Fruit fly (Drosophila melanogaster) whole organism, pupa: ENCODE data around the gene PGAP2.

ENCODE experiments used
- CG10348 ChIP-seq: fragments of 200-800 bp; sonication (Bioruptor generic); IDR thresholded peaks from 2 replicates; pipeline ENCODE4 v1.3.6; 2022; ENCODE audit warnings: missing biosample characterization, missing genetic modification characterization
- CG12605 ChIP-seq: fragments of 200-800 bp; sonication (Bioruptor generic); IDR thresholded peaks from 2 replicates; pipeline ENCODE4 v1.3.6; 2022; ENCODE audit warnings: missing biosample characterization, missing genetic modification characterization
- CG13204 ChIP-seq: fragments of 200-800 bp; sonication (Bioruptor generic); optimal IDR thresholded peaks from 2 replicates; lab custom pipeline; 2018; ENCODE audit warnings: missing biosample characterization, mild to moderate bottlenecking, missing genetic modification characterization, moderate library complexity
- CG14655 ChIP-seq: fragments of 200-800 bp; sonication (Bioruptor generic); optimal IDR thresholded peaks from 3 replicates; lab custom pipeline; 2017; ENCODE audit warnings: mild to moderate bottlenecking, missing biosample characterization, missing genetic modification reagents, missing genetic modification characterization
- CG15710 ChIP-seq: fragments of 200-800 bp; sonication (Bioruptor generic); optimal IDR thresholded peaks from 2 replicates; lab custom pipeline; 2018; ENCODE audit warnings: missing biosample characterization, mild to moderate bottlenecking, missing genetic modification characterization, moderate library complexity
- CG17806 ChIP-seq: fragments of 200-800 bp; sonication (Bioruptor generic); optimal IDR thresholded peaks from 2 replicates; lab custom pipeline; 2018; ENCODE audit warnings: missing biosample characterization, mild to moderate bottlenecking, missing genetic modification characterization, moderate library complexity
- CG32121 ChIP-seq: fragments of 200-800 bp; sonication (Bioruptor generic); IDR thresholded peaks from 2 replicates; pipeline ENCODE4 v1.3.6; 2022; ENCODE audit warnings: missing biosample characterization, missing genetic modification characterization
- CG34367 ChIP-seq: fragments of 200-800 bp; sonication (Bioruptor generic); optimal IDR thresholded peaks from 2 replicates; lab custom pipeline; 2018; ENCODE audit warnings: missing biosample characterization, mild to moderate bottlenecking, missing genetic modification characterization
- CG4496 ChIP-seq: fragments of 200-800 bp; sonication (Bioruptor generic); IDR thresholded peaks from 3 replicates; pipeline ENCODE4 v1.3.6; 2022; ENCODE audit warnings: missing biosample characterization, missing genetic modification characterization
- CG8159 ChIP-seq: fragments of 200-800 bp; sonication (Bioruptor generic); optimal IDR thresholded peaks from 3 replicates; lab custom pipeline; 2018; ENCODE audit warnings: missing biosample characterization, mild to moderate bottlenecking, missing genetic modification characterization, moderate library complexity
- CG8301 ChIP-seq: fragments of 200-800 bp; sonication (Bioruptor generic); optimal IDR thresholded peaks from 2 replicates; lab custom pipeline; 2018; ENCODE audit warnings: missing biosample characterization, mild to moderate bottlenecking, missing genetic modification characterization
- CG9948 ChIP-seq: fragments of 200-800 bp; sonication (Bioruptor generic); optimal IDR thresholded peaks from 2 replicates; lab custom pipeline; 2018; ENCODE audit warnings: missing biosample characterization, mild to moderate bottlenecking, missing genetic modification characterization, moderate library complexity
- D1 ChIP-seq: fragments of 200-800 bp; sonication (Bioruptor generic); optimal IDR thresholded peaks from 2 replicates; lab custom pipeline; 2018; ENCODE audit warnings: missing biosample characterization, mild to moderate bottlenecking, missing genetic modification characterization, moderate library complexity
- EcR ChIP-seq: fragments of 200-800 bp; sonication (Bioruptor generic); optimal IDR thresholded peaks from 3 replicates; lab custom pipeline; 2019; ENCODE audit warnings: missing biosample characterization, missing genetic modification characterization, mild to moderate bottlenecking, moderate library complexity, missing genetic modification reagents
- Ets98B ChIP-seq: fragments of 200-800 bp; sonication (Bioruptor generic); IDR thresholded peaks from 2 replicates; pipeline ENCODE4 v1.3.6; 2022; ENCODE audit warnings: missing biosample characterization, missing genetic modification characterization
- Pif1A ChIP-seq: fragments of 200-800 bp; sonication (Bioruptor generic); optimal IDR thresholded peaks from 3 replicates; lab custom pipeline; 2016; ENCODE audit warnings: missing biosample characterization, missing genetic modification characterization
- Pif1B ChIP-seq: fragments of 200-800 bp; sonication (Bioruptor generic); optimal IDR thresholded peaks from 3 replicates; lab custom pipeline; 2016; ENCODE audit warnings: missing biosample characterization, missing genetic modification characterization
- Snoo ChIP-seq: fragments of 200-800 bp; sonication (Bioruptor generic); optimal IDR thresholded peaks from 3 replicates; lab custom pipeline; 2017; ENCODE audit warnings: missing biosample characterization, mild to moderate bottlenecking, missing genetic modification characterization, inconsistent platforms
- fd96Ca ChIP-seq: fragments of 200-800 bp; sonication (Bioruptor generic); IDR thresholded peaks from 3 replicates; pipeline ENCODE4 v1.3.6; 2022; ENCODE audit warnings: missing biosample characterization, missing genetic modification characterization
- gl ChIP-seq: fragments of 200-800 bp; sonication (Bioruptor generic); optimal IDR thresholded peaks from 2 replicates; lab custom pipeline; 2018; ENCODE audit warnings: missing biosample characterization, mild to moderate bottlenecking, missing genetic modification characterization
- rn ChIP-seq: fragments of 200-800 bp; sonication (Bioruptor generic); IDR thresholded peaks from 2 replicates; pipeline ENCODE4 v1.3.6; 2022; ENCODE audit warnings: missing biosample characterization, missing genetic modification characterization

PGAP2 gene

DNA sequence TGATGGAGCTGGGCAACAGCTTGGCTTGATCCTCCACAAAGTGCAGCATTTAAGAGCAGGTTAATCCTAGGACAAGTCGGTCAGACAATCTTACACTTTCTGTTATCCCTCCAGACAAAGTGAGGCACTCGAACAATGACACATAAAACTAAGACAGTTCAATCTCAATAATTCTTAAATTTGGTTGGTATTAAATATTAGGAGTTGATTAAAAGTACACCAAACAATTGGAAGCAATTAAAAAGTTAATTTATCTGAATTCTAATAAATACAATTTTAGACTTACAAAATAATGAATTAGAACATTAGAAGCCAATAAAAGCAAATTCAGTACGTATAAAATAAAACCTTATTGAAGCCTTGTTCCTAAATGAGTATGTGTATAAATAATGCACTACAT lies 1.5 kb downstream of the PGAP2 start, which contains the start of gene CG15880:
Gene CG15880 (minus strand): TSS at position 101 of the 400 bp plus-strand sequence.
- TF ChIP-seq Pif1B (GFP tag; lab: Kevin White, UChicago) (no peak), CG32121 (GFP tag; lab: Robert Waterston, UW) (no peak), CG8159 (tag; lab: Kevin White, UChicago) (no peak), gl (tag; lab: Kevin White, UChicago) (no peak), CG4496 (no peak), CG14655 (GFP tag; lab: Kevin White, UChicago) (no peak), Pif1A (GFP tag; lab: Kevin White, UChicago) (no peak), CG34367 (tag; lab: Kevin White, UChicago) (no peak), Ets98B (GFP tag; lab: Robert Waterston, UW) (no peak), rn (no peak), CG9948 (tag; lab: Kevin White, UChicago) (no peak), CG17806 (tag; lab: Kevin White, UChicago) (no peak), EcR (no peak), CG12605 (GFP tag; lab: Robert Waterston, UW) (no peak), CG10348 (GFP tag; lab: Robert Waterston, UW) (no peak), CG8301 (tag; lab: Kevin White, UChicago) (no peak)

DNA sequence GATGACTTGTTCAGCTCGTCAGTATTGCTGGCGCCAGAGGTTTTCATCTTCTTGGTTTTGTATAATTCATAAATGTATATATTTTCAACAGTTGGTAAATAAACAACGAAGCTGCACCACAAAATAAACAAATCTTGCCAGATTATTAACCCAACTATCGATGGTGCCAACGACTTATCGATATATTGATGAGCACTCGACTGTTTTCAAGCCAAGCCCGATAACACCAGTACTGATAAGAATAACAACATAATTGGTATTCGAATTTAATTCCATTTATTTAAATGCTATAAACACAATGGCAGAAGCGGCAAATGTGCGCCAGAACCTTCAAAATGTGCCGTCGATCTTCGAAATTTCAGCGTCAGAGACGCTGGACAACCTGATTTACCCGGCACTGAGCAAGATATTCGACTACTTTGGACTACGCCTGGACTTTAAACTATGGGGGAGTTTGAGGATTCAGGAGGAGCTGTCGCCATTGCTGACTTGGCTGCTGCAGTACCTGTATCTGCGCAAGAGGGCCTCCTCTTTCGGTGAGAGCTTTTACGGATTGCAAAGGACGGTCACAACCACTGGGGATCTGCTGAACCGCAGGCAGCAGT lies 3.4 kb downstream of the PGAP2 start, which contains the start of the genes Saf6 and Pex12:
Gene Saf6 (minus strand): TSS at position 166 of the 605 bp plus-strand sequence.
Gene Pex12 (plus strand): TSS at position 209 of the 605 bp plus-strand sequence.
- TF ChIP-seq Snoo (tag; lab: Kevin White, UChicago) (no peak), gl (tag; lab: Kevin White, UChicago) (peak; percentile 2)

DNA sequence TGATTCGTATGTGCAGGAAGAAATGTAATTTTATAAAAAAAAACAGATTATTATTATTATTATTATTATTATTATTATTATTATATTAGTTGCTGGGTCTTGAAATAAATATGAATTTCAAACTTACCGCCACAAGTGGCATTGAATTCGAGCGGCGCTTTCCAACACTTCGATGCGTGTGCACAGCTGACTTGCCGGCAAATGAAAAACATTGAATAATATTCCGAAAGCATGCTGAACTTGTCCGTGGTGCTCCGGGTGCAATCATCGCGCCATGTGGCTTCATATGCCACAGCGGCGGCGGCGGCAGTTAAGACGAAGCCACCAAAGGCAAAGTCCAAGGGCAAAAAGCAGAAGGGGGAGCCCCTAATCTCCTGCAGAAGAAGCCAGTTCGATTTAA lies 7.9 kb downstream of the PGAP2 start, which contains the start of gene Dbp21E2:
Gene Dbp21E2 (plus strand): TSS at position 180 of the 400 bp plus-strand sequence.
- TF ChIP-seq CG32121 (GFP tag; lab: Robert Waterston, UW), result no peak
- no peak for TF ChIP-seq Ets98B (GFP tag; lab: Robert Waterston, UW)
- no peak for TF ChIP-seq CG14655 (GFP tag; lab: Kevin White, UChicago)
- TF ChIP-seq CG10348 (GFP tag; lab: Robert Waterston, UW), result no peak
- TF ChIP-seq CG17806 (tag; lab: Kevin White, UChicago), result no peak
- no peak for TF ChIP-seq CG12605 (GFP tag; lab: Robert Waterston, UW)
- TF ChIP-seq CG13204 (GFP tag; lab: Kevin White, UChicago), result no peak
- TF ChIP-seq fd96Ca (GFP tag; lab: Robert Waterston, UW), result no peak
- TF ChIP-seq CG34367 (tag; lab: Kevin White, UChicago), result no peak
- TF ChIP-seq gl (tag; lab: Kevin White, UChicago), result no peak
- no peak for TF ChIP-seq D1 (tag; lab: Kevin White, UChicago)
- no peak for TF ChIP-seq rn
- TF ChIP-seq Pif1A (GFP tag; lab: Kevin White, UChicago), result no peak
- TF ChIP-seq Pif1B (GFP tag; lab: Kevin White, UChicago), result no peak
- no peak for TF ChIP-seq EcR
- no peak for TF ChIP-seq Snoo (tag; lab: Kevin White, UChicago)
- TF ChIP-seq CG9948 (tag; lab: Kevin White, UChicago), result no peak
- TF ChIP-seq CG8159 (tag; lab: Kevin White, UChicago), result no peak

DNA sequence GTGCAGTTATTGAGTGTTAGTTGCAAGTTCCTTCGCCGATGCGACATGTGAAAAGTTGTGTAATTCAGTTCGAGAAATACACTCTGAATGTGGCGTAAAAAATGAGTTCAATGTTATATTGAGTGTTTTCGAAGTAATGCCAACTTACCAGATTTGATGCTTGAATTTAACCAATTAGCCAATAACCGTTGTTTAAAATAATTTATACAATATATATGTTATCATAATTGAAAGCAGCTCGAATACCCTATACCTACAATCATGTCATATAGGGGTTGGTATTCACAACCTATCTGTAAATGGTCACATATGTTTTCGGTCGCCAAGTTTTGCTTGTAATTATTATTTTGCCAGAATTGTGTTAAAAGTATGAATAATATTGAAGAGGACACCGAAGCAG lies 9.0 kb downstream of the PGAP2 start, which contains the start of gene Nnf1b:
Gene Nnf1b (plus strand): TSS at position 301 of the 400 bp plus-strand sequence.
- no peak for TF ChIP-seq Pif1A (GFP tag; lab: Kevin White, UChicago)
- TF ChIP-seq CG10348 (GFP tag; lab: Robert Waterston, UW), result no peak
- TF ChIP-seq CG4496, result no peak
- no peak for TF ChIP-seq CG8301 (tag; lab: Kevin White, UChicago)
- TF ChIP-seq D1 (tag; lab: Kevin White, UChicago), result no peak
- TF ChIP-seq CG15710, result no peak
- TF ChIP-seq CG12605 (GFP tag; lab: Robert Waterston, UW), result no peak

DNA sequence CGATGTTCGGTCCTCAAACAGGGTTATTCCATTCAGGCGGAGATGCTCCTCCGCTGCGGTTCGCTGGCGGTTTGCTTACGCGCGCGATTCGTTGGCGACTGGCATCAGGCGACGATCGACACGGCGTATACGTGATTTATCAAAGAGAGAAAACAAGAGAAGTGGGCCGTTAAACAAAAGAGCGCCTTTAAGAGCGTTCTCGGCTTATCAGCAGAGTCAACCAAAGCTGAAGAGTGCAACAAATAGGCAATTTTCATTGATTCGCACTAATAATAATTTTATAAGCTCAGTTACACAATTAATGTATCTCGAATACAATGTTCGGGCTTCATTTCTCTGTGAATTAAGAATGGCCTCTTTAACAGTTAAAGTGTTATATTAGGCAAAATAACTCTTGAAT lies 28.6 kb downstream of the PGAP2 start, which contains the start of gene Pkg21D:
Gene Pkg21D (minus strand): TSS at position 101 of the 400 bp plus-strand sequence.
- TF ChIP-seq Snoo (tag; lab: Kevin White, UChicago), result no peak
- TF ChIP-seq CG10348 (GFP tag; lab: Robert Waterston, UW), result no peak
- TF ChIP-seq CG4496, result no peak
- no peak for TF ChIP-seq EcR
- no peak for TF ChIP-seq Pif1A (GFP tag; lab: Kevin White, UChicago)
- TF ChIP-seq fd96Ca (GFP tag; lab: Robert Waterston, UW), result no peak
- no peak for TF ChIP-seq D1 (tag; lab: Kevin White, UChicago)
- TF ChIP-seq Pif1B (GFP tag; lab: Kevin White, UChicago), result no peak
- TF ChIP-seq CG8159 (tag; lab: Kevin White, UChicago), result no peak
- TF ChIP-seq CG15710, result no peak
- TF ChIP-seq CG12605 (GFP tag; lab: Robert Waterston, UW), result no peak
- TF ChIP-seq CG8301 (tag; lab: Kevin White, UChicago), result no peak
- TF ChIP-seq Ets98B (GFP tag; lab: Robert Waterston, UW), result no peak

DNA sequence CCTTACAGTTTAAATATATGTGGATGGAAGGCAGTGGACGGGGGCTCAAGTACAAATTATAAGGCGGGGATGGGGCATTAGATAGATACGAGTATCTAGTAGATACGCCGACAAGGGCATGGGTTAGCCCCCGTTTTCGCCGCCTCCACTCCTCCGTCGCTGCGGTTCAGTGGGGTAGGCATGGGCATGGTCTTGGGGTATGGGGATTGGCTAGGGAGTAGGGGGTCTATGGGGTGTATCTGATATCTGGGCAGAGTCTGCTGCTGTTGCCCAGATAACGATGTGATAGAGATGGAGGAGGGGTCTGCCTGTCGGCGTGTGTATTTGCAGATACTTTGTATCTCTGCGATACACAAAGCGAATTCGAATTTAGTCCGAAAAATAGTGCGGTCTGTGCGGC lies 29.3 kb downstream of the PGAP2 start:
- TF ChIP-seq D1 (tag; lab: Kevin White, UChicago), result no peak
- TF ChIP-seq CG17806 (tag; lab: Kevin White, UChicago), result no peak
- TF ChIP-seq CG12605 (GFP tag; lab: Robert Waterston, UW), result no peak
- no peak for TF ChIP-seq rn
- TF ChIP-seq CG9948 (tag; lab: Kevin White, UChicago), result no peak
- TF ChIP-seq CG13204 (GFP tag; lab: Kevin White, UChicago), result no peak
- TF ChIP-seq EcR, result no peak
- TF ChIP-seq CG15710, result no peak
- TF ChIP-seq gl (tag; lab: Kevin White, UChicago), result no peak
- no peak for TF ChIP-seq CG8159 (tag; lab: Kevin White, UChicago)
- no peak for TF ChIP-seq CG34367 (tag; lab: Kevin White, UChicago)
- TF ChIP-seq fd96Ca (GFP tag; lab: Robert Waterston, UW), result no peak
